Fruit fly (Drosophila melanogaster): ENCODE measurements around the gene Lcp65Ad.
A peak's percentile ranks its signal among the peaks of the same experiment; 100 is the strongest.

Lcp65Ad gene

dm6 chr3L:6143188-6143755 is at the start of gene Lcp65Ad:
TSS of gene Lcp65Ad (plus strand) at chr3L:6143395.
- peak; percentile 37 for TF ChIP-seq Dll (optimal IDR thresholded peaks at IDR 0.05)
- no peak for TF ChIP-seq CG8478 (optimal IDR thresholded peaks at IDR 0.05)

dm6 chr3L:6094697-6095096 is 48.5 kb upstream of the Lcp65Ad start, which contains the start of the genes CG10467 and loj:
TSS of gene CG10467 (minus strand) at chr3L:6094747.
TSS of gene loj (plus strand) at chr3L:6094987.
- no peak for TF ChIP-seq EcR (GFP tag; optimal IDR thresholded peaks at IDR 0.05)
- no peak for TF ChIP-seq psq (optimal IDR thresholded peaks at IDR 0.05)
- no peak for TF ChIP-seq Dll (optimal IDR thresholded peaks at IDR 0.05)
- TF ChIP-seq pan (optimal IDR thresholded peaks at IDR 0.05): no peak
- no peak for TF ChIP-seq CG8478 (optimal IDR thresholded peaks at IDR 0.05)
- no peak for TF ChIP-seq usp (GFP tag; optimal IDR thresholded peaks at IDR 0.05)

- no peak for TF ChIP-seq Dll (optimal IDR thresholded peaks at IDR 0.05)
Measured at dm6 chr3L:6097270-6097669, 45.9 kb upstream of the Lcp65Ad start, which contains the start of gene Ets65A. TSS of gene Ets65A (plus strand) at chr3L:6097617.

- TF ChIP-seq pan (optimal IDR thresholded peaks at IDR 0.05) (no peak), psq (optimal IDR thresholded peaks at IDR 0.05) (no peak), CG8478 (optimal IDR thresholded peaks at IDR 0.05) (no peak), usp (GFP tag; optimal IDR thresholded peaks at IDR 0.05) (no peak)
Measured at dm6 chr3L:6103658-6104057, 39.5 kb upstream of the Lcp65Ad start.

dm6 chr3L:6104551-6104950 is 38.6 kb upstream of the Lcp65Ad start:
- no peak for TF ChIP-seq CG8478 (optimal IDR thresholded peaks at IDR 0.05)
- TF ChIP-seq Dll (optimal IDR thresholded peaks at IDR 0.05): no peak
- TF ChIP-seq usp (GFP tag; optimal IDR thresholded peaks at IDR 0.05): no peak
- TF ChIP-seq EcR (GFP tag; optimal IDR thresholded peaks at IDR 0.05): no peak
- no peak for TF ChIP-seq pan (optimal IDR thresholded peaks at IDR 0.05)
- TF ChIP-seq psq (optimal IDR thresholded peaks at IDR 0.05): no peak

- no peak for TF ChIP-seq pan (optimal IDR thresholded peaks at IDR 0.05)
- TF ChIP-seq usp (GFP tag; optimal IDR thresholded peaks at IDR 0.05): no peak
- TF ChIP-seq CG8478 (optimal IDR thresholded peaks at IDR 0.05): no peak
- no peak for TF ChIP-seq psq (optimal IDR thresholded peaks at IDR 0.05)
- no peak for TF ChIP-seq Dll (optimal IDR thresholded peaks at IDR 0.05)
- no peak for TF ChIP-seq EcR (GFP tag; optimal IDR thresholded peaks at IDR 0.05)
Measured at dm6 chr3L:6105435-6105834, 37.8 kb upstream of the Lcp65Ad start.

dm6 chr3L:6106717-6107116 is 36.5 kb upstream of the Lcp65Ad start:
- no peak for TF ChIP-seq Dll (optimal IDR thresholded peaks at IDR 0.05)
- no peak for TF ChIP-seq usp (GFP tag; optimal IDR thresholded peaks at IDR 0.05)
- TF ChIP-seq CG8478 (optimal IDR thresholded peaks at IDR 0.05): no peak
- TF ChIP-seq psq (optimal IDR thresholded peaks at IDR 0.05): no peak
- no peak for TF ChIP-seq pan (optimal IDR thresholded peaks at IDR 0.05)
- TF ChIP-seq EcR (GFP tag; optimal IDR thresholded peaks at IDR 0.05): no peak

- TF ChIP-seq psq (optimal IDR thresholded peaks at IDR 0.05) (no peak), pan (optimal IDR thresholded peaks at IDR 0.05) (no peak), usp (GFP tag; optimal IDR thresholded peaks at IDR 0.05) (no peak), EcR (GFP tag; optimal IDR thresholded peaks at IDR 0.05) (no peak), Dll (optimal IDR thresholded peaks at IDR 0.05) (no peak), CG8478 (optimal IDR thresholded peaks at IDR 0.05) (no peak)
Measured at dm6 chr3L:6108264-6109060, 34.7 kb upstream of the Lcp65Ad start.

- TF ChIP-seq EcR (GFP tag; optimal IDR thresholded peaks at IDR 0.05): no peak
- TF ChIP-seq psq (optimal IDR thresholded peaks at IDR 0.05): no peak
- TF ChIP-seq Dll (optimal IDR thresholded peaks at IDR 0.05): no peak
- no peak for TF ChIP-seq pan (optimal IDR thresholded peaks at IDR 0.05)
- no peak for TF ChIP-seq CG8478 (optimal IDR thresholded peaks at IDR 0.05)
- TF ChIP-seq usp (GFP tag; optimal IDR thresholded peaks at IDR 0.05): no peak
Measured at dm6 chr3L:6110673-6111449, 32.3 kb upstream of the Lcp65Ad start.

dm6 chr3L:6111458-6111857 is 31.7 kb upstream of the Lcp65Ad start:
- TF ChIP-seq psq (optimal IDR thresholded peaks at IDR 0.05) (no peak), Dll (optimal IDR thresholded peaks at IDR 0.05) (no peak), EcR (GFP tag; optimal IDR thresholded peaks at IDR 0.05) (no peak), usp (GFP tag; optimal IDR thresholded peaks at IDR 0.05) (no peak), pan (optimal IDR thresholded peaks at IDR 0.05) (no peak), CG8478 (optimal IDR thresholded peaks at IDR 0.05) (no peak)

- TF ChIP-seq CG8478 (optimal IDR thresholded peaks at IDR 0.05) (no peak), usp (GFP tag; optimal IDR thresholded peaks at IDR 0.05) (no peak), psq (optimal IDR thresholded peaks at IDR 0.05) (no peak), EcR (GFP tag; optimal IDR thresholded peaks at IDR 0.05) (no peak), pan (optimal IDR thresholded peaks at IDR 0.05) (no peak), Dll (optimal IDR thresholded peaks at IDR 0.05) (no peak)
Measured at dm6 chr3L:6115505-6115904, 27.7 kb upstream of the Lcp65Ad start.

- TF ChIP-seq EcR (GFP tag; optimal IDR thresholded peaks at IDR 0.05) (no peak), pan (optimal IDR thresholded peaks at IDR 0.05) (no peak), usp (GFP tag; optimal IDR thresholded peaks at IDR 0.05) (no peak), psq (optimal IDR thresholded peaks at IDR 0.05) (no peak), CG8478 (optimal IDR thresholded peaks at IDR 0.05) (no peak), Dll (optimal IDR thresholded peaks at IDR 0.05) (no peak)
Measured at dm6 chr3L:6116881-6117280, 26.3 kb upstream of the Lcp65Ad start.

Data from whole organism.